Worm (Caenorhabditis elegans): ENCODE measurements around the gene F57B9.3.

Gene F57B9.3

DNA sequence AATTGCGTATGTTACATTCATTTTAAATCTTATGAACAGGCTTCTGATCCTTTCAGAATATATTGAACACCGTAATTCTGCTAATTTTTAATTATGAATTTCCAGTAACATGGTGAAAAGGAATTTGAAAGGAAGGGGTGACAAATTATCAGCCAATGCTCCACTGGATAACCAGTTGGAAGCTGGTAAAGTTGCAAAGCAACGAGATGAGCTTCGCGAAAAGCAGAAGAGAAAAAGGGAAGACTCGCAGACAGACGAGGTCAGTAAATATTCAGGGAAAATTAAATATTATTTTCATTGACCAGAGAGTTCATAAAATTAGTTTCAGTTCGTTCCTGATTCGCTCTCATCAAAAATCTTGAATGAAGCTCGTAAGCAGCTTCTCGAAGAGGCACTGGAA is 7.7 kb upstream of the F57B9.3 start, which contains the start of gene byn-1:
byn-1 (plus strand) TSS at position 106 of the 400 bp plus-strand sequence.
- no peak for TF ChIP-seq egl-27 (tag; optimal IDR thresholded peaks at IDR 0.05)
- TF ChIP-seq fos-1 (tag; optimal IDR thresholded peaks at IDR 0.05) = no peak
- no peak for TF ChIP-seq unc-62 (GFP tag; optimal IDR thresholded peaks at IDR 0.05)

DNA sequence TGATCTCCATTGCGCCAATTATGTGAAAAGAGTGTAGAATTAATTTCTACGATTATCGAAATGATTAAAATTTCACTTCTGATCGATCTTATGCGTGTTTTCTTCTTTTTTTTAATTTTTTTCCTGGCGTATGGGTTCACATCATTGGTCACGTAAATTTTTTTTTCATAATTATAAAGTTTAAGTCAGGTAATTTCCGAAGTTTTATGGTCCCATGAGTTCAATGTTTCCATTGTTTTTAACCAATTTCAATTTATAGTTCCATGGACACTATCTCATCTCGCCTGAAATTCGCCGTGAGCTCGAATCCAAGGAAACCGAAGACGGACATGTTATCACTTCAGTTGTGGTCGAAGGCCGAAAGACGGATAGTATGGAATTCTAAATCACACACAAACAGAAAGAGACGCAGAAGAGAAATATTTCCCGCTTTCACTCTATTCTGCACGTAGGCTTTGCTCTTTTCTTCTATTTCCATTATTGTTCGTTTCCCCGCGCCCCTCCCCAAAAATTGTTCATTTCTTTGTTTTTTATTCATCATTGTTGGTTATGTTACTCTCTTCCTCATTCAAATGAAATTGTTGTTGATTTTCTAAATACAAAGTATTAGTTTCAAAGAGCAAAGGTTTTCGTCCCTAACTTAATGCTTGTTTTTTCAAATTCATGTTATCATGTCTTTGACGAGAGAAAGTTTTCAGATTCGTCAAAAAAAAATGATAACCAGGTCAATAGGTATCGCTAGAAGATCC is 4.2 kb upstream of the F57B9.3 start, which contains the start of the genes F57B9.8 and coq-2:
F57B9.8 (minus strand) TSS at position 51 of the 749 bp plus-strand sequence.
coq-2 (plus strand) TSS at position 699 of the 749 bp plus-strand sequence.
- no peak for TF ChIP-seq snpc-4 (tag; optimal IDR thresholded peaks at IDR 0.05)
- TF ChIP-seq egl-5 (tag; optimal IDR thresholded peaks at IDR 0.05) = no peak
- no peak for TF ChIP-seq daf-12 (tag; optimal IDR thresholded peaks at IDR 0.05)
- TF ChIP-seq eor-1 (tag; optimal IDR thresholded peaks at IDR 0.05) = no peak
- TF ChIP-seq aly-2 (tag; optimal IDR thresholded peaks at IDR 0.05) = no peak
- no peak for TF ChIP-seq tbx-2 (tag; optimal IDR thresholded peaks at IDR 0.05)
- no peak for TF ChIP-seq nhr-23 (tag; optimal IDR thresholded peaks at IDR 0.05)
- TF ChIP-seq hmg-11 (tag; optimal IDR thresholded peaks at IDR 0.05) = no peak
- TF ChIP-seq ceh-9 (tag; optimal IDR thresholded peaks at IDR 0.05) = no peak
- TF ChIP-seq ama-1 (optimal IDR thresholded peaks at IDR 0.05) = no peak

DNA sequence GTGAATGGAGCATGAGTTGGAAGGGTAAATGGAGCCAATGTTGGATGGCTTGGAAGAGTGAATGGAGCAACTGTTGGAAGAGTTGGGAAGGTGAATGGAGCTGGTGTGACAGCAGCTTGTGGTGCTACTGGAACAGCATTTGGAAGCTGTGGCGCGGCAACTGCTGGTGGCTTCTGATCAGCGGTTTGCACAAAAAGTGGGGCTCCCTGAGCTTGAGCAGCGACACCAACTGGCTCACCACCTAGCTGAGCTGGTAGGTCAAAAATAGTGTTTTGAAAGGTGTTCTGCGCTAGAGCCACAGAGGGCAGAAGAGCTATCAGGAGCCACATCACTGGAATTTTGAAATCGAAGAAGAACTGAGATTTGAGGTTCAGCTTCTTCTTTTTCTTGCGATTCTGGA is 5.7 kb downstream of the F57B9.3 start:
- TF ChIP-seq nhr-28 (tag; optimal IDR thresholded peaks at IDR 0.05) = no peak
- TF ChIP-seq ceh-16 (tag; optimal IDR thresholded peaks at IDR 0.05) = no peak
- no peak for TF ChIP-seq fos-1 (tag; optimal IDR thresholded peaks at IDR 0.05)
- no peak for TF ChIP-seq aly-2 (tag; optimal IDR thresholded peaks at IDR 0.05)
- TF ChIP-seq ZK546.5 (tag; optimal IDR thresholded peaks at IDR 0.05) = no peak

DNA sequence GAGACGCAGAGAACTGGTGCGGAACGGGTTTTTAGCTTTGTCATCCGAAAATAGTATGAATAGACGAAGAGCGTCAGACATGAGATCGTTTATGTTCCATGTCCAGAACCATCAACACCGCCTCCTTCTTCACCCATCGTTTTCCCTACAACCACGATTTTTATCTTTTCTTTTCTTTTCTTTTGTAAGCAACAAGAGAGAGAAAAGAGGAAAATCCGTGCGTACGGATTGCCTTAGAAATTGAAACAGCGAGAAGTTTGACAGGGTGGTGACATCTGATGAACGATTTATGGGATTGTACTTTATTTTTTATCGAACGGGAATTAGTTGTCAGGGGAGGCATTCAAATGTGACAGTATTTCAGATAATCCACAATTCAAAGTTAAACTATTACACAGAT is 6.1 kb downstream of the F57B9.3 start, which contains the start of gene abu-13:
abu-13 (minus strand) TSS at position 152 of the 400 bp plus-strand sequence.
- no peak for TF ChIP-seq fkh-2 (tag; optimal IDR thresholded peaks at IDR 0.05)
- TF ChIP-seq nhr-23 (tag; optimal IDR thresholded peaks at IDR 0.05) = peak; percentile 46

DNA sequence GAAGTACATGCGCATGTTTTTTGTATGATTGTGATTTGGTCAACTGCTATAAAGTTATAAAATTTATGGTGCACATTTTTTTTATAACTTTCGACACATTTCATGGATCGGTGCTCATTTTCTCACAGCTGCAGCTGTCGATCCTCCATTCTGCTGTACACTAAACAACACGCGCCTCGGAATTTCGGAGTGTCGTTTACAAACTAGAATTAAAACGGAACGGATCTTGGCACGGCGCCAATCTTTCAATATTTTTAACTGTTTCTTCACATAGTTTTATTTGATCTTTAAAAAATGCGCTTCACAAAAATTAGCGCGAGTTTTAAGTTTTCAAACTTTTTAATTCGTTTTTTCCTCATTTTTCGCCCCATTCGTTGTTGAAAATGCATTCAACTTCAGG is 6.8 kb downstream of the F57B9.3 start, which contains the start of gene let-711:
let-711 (plus strand) TSS at position 337 of the 400 bp plus-strand sequence.
- peak; percentile 9 for TF ChIP-seq pha-4 (tag; optimal IDR thresholded peaks at IDR 0.05)
- peak; percentile 32 for TF ChIP-seq nfya-1 (tag; optimal IDR thresholded peaks at IDR 0.05; ENCODE audit: insufficient read depth)
- no peak for TF ChIP-seq jun-1 (tag; optimal IDR thresholded peaks at IDR 0.05)

DNA sequence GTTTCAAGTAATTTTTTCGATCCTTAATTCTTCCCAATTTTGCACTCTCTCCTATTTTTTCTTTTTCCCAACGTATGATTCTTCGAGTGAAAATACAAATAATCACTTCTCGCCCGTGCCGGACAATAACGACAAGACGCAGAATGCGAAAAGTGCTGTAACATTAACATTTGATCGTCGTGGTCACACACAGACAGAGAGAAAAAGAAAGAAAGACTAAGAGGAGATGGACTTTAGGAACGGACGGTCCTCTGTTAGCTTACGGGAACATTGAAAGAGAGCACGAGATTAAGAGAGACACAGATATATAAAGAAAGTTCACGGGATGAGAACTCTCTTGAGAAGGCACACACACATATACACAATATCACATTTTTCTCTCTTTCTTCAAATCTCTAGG is 8.3 kb downstream of the F57B9.3 start:
- TF ChIP-seq pha-4 (tag; optimal IDR thresholded peaks at IDR 0.05) (peak; percentile 78), elt-1 (tag; optimal IDR thresholded peaks at IDR 0.05) (no peak), unc-62 (GFP tag; optimal IDR thresholded peaks at IDR 0.05) (no peak), lin-15B (tag; optimal IDR thresholded peaks at IDR 0.05) (peak; percentile 16)

DNA sequence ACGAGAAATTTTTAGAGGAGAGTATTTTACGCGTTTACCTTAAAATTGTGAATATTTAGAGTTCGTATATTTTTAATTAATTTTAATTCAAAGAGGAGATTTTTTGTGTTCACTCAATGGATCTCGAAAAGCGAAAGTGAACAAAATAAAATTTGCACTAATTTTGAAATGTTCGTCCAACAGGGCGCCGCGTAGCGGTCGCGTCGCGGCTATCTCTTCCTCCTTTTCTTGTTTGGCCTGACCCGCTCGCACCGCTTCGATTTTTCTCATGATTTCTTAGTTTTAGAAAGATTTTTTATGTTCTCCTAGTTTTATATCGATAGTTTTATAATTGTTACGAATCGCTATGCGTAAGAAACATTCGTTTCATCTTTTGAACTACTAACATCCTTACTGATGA is 11.8 kb downstream of the F57B9.3 start:
- TF ChIP-seq nfya-1 (tag; optimal IDR thresholded peaks at IDR 0.05; ENCODE audit: insufficient read depth) = peak; percentile 51
- no peak for TF ChIP-seq nhr-67 (tag; optimal IDR thresholded peaks at IDR 0.05)
- no peak for TF ChIP-seq daf-12 (tag; optimal IDR thresholded peaks at IDR 0.05)
- TF ChIP-seq ama-1 (optimal IDR thresholded peaks at IDR 0.05) = peak; percentile 7
- TF ChIP-seq R02D3.7 (tag; optimal IDR thresholded peaks at IDR 0.05) = no peak
- TF ChIP-seq hmg-11 (tag; optimal IDR thresholded peaks at IDR 0.05) = peak; percentile 29
- TF ChIP-seq nhr-76 (tag; optimal IDR thresholded peaks at IDR 0.05) = no peak
- TF ChIP-seq egl-5 (tag; optimal IDR thresholded peaks at IDR 0.05) = no peak
- no peak for TF ChIP-seq unc-62 (GFP tag; optimal IDR thresholded peaks at IDR 0.05)
- TF ChIP-seq fkh-2 (tag; optimal IDR thresholded peaks at IDR 0.05) = no peak

DNA sequence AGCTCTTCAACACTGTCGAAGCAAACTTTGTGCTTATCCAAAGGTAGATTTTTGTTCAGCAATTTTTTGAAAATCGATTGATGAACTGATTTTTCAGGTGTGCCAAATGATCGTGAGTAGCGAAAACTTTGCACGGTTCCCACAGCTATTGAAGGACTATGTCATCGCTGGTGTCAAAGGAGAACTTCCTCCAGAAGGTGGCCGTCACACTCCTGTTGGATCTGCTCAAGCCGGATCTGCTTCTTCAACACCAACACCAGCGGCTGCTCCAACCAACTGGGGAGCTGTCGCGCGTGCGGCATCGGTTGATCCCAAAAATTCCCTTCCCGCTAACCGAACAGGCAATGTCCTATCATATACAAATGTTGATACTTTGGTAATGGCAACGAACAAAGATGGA is 13.8 kb downstream of the F57B9.3 start:
- TF ChIP-seq ama-1 (optimal IDR thresholded peaks at IDR 0.05) (no peak), unc-39 (tag; optimal IDR thresholded peaks at IDR 0.05) (no peak), unc-62 (GFP tag; optimal IDR thresholded peaks at IDR 0.05) (no peak), nhr-25 (tag; optimal IDR thresholded peaks at IDR 0.05) (no peak), skn-1 (tag; optimal IDR thresholded peaks at IDR 0.05) (no peak), nhr-67 (tag; optimal IDR thresholded peaks at IDR 0.05) (no peak), egl-27 (tag; optimal IDR thresholded peaks at IDR 0.05) (no peak), snpc-4 (tag; optimal IDR thresholded peaks at IDR 0.05) (no peak), nhr-237 (tag; optimal IDR thresholded peaks at IDR 0.05) (no peak), ceh-82 (tag; optimal IDR thresholded peaks at IDR 0.05) (no peak), nhr-43 (tag; optimal IDR thresholded peaks at IDR 0.05; ENCODE audit: poor library complexity, severe bottlenecking) (no peak), zag-1 (tag; optimal IDR thresholded peaks at IDR 0.05) (no peak), pqm-1 (tag; optimal IDR thresholded peaks at IDR 0.05) (no peak), elt-1 (tag; optimal IDR thresholded peaks at IDR 0.05) (no peak), R02D3.7 (tag; optimal IDR thresholded peaks at IDR 0.05) (no peak), nhr-77 (tag; optimal IDR thresholded peaks at IDR 0.05) (no peak), ceh-28 (tag; optimal IDR thresholded peaks at IDR 0.05) (no peak), sea-2 (GFP tag; optimal IDR thresholded peaks at IDR 0.05) (no peak)
